Worm (Caenorhabditis elegans) whole organism, young adult: Measurements from ENCODE around the gene M03D4.4.
"Not testable (repeated sequence)": the region's sequence is repeated elsewhere in the genome, so short reads cannot be mapped to it uniquely, and the experiment has no call there.

Source experiments
- T07F8.4 ChIP-seq: sonication (generic microtip); optimal IDR thresholded peaks from 2 replicates; lab custom pipeline; 2016; ENCODE audit warnings: mild to moderate bottlenecking, missing genetic modification characterization, moderate library complexity, missing compliant biosample characterization
- Y53F4B.3 ChIP-seq: fragments of 200-800 bp; sonication (Bioruptor generic); IDR thresholded peaks from 2 replicates; pipeline ENCODE4 v1.3.6; 2022; ENCODE audit warnings: missing genetic modification reagents, missing genetic modification characterization, missing compliant biosample characterization
- ama-1 ChIP-seq, 3 experiments: fragments of 150-350 bp in 1 of 3; sonication (generic microtip) in 2 of 3; optimal IDR thresholded peaks; 2 replicates each; lab custom pipeline; 2014 to 2018; ENCODE audit warnings: missing biosample characterization in 2 of 3, missing genetic modification characterization in 2 of 3, missing genetic modification reagents in 2 of 3
- aptf-3 ChIP-seq: fragments of 200-800 bp; sonication (Bioruptor generic); IDR thresholded peaks from 2 replicates; pipeline ENCODE4 v1.3.6; 2022; ENCODE audit warnings: missing genetic modification characterization, missing compliant biosample characterization
- ekl-4 ChIP-seq: fragments of 200-800 bp; sonication (Bioruptor generic); IDR thresholded peaks from 2 replicates; pipeline ENCODE4 v1.3.6; 2022; ENCODE audit warnings: missing genetic modification reagents, missing genetic modification characterization, missing compliant biosample characterization
- him-1 ChIP-seq: sonication (generic microtip); optimal IDR thresholded peaks from 2 replicates; lab custom pipeline; 2016; ENCODE audit warnings: missing genotype, missing genetic modification reagents, missing genetic modification characterization, missing compliant biosample characterization
- hsf-1 ChIP-seq: fragments of 200-800 bp; sonication (Bioruptor generic); IDR thresholded peaks from 2 replicates; pipeline ENCODE4 v1.3.6; 2022; ENCODE audit warnings: missing genetic modification reagents, missing genetic modification characterization, missing compliant biosample characterization
- let-607 ChIP-seq, 2 experiments: fragments of 200-800 bp in 1 of 2; sonication (Bioruptor generic) in 1 of 2; sonication (generic microtip) in 1 of 2; optimal IDR thresholded peaks; 2 replicates each; lab custom pipeline; 2016 to 2018; ENCODE audit warnings: mild to moderate bottlenecking in 2 of 2, missing compliant biosample characterization in 2 of 2, missing genetic modification characterization in 2 of 2, moderate library complexity in 2 of 2, missing genotype in 1 of 2
- snpc-3.4 ChIP-seq: sonication (generic microtip); optimal IDR thresholded peaks from 2 replicates; lab custom pipeline; 2017; ENCODE audit warnings: missing genetic modification characterization, mild to moderate bottlenecking, missing compliant biosample characterization, antibody characterized with exemption, moderate library complexity, missing genotype, missing genetic modification reagents
- snpc-4 ChIP-seq, 5 experiments: fragments of 150-350 bp in 1 of 5; sonication (generic microtip) in 4 of 5; optimal IDR thresholded peaks; 2 replicates each; lab custom pipeline; 2014 to 2018; ENCODE audit warnings: missing genetic modification characterization in 5 of 5, missing biosample characterization in 3 of 5, antibody characterized with exemption in 2 of 5, mild to moderate bottlenecking in 2 of 5, missing compliant biosample characterization in 2 of 5, missing genotype in 2 of 5, moderate library complexity in 2 of 5, missing genetic modification reagents in 1 of 5
- unc-62 ChIP-seq: fragments of 150-350 bp; optimal IDR thresholded peaks from 2 replicates; lab custom pipeline; 2014; ENCODE audit warnings: missing biosample characterization, missing genetic modification reagents, missing genetic modification characterization
- zfh-2 ChIP-seq: fragments of 200-800 bp; sonication (Bioruptor generic); conservative IDR thresholded peaks from 2 replicates; pipeline ENCODE4 v1.3.6; 2022; ENCODE audit warnings: missing genetic modification reagents, missing genetic modification characterization, missing compliant biosample characterization

DNA sequence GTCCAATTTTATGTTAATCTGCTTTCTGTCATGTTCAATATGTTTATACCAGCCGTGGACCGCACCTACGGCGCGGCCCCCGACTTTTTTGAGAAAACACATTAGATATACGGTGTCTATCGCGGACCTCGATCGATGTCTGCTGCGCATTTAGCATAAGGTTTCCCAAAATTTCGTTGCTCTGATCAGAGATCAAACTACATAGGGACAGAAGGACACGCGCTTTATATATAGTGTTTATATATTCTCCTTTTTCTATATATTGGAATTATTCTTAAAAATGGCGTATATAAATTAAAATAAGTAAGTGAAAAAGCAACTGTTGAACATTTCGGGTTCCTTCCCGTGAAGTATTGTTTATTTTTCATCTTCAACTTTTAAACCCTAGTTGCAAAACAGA, 13.2 kb upstream of the M03D4.4 start:
- not testable (repeated sequence) for TF ChIP-seq snpc-3.4 (tag; lab: Kevin White, UChicago); Y53F4B.3; ekl-4 (GFP tag; lab: Robert Waterston, UW); unc-62; zfh-2 (GFP tag; lab: Robert Waterston, UW); ama-1 (optimal IDR thresholded peaks at IDR 0.05; lab: Kevin White, UChicago); ama-1 (GFP tag; optimal IDR thresholded peaks at IDR 0.05; lab: Kevin White, UChicago); aptf-3 (GFP tag; lab: Robert Waterston, UW); let-607 (tag; optimal IDR thresholded peaks at IDR 0.05; lab: Kevin White, UChicago); T07F8.4; hsf-1; him-1 (tag; lab: Kevin White, UChicago)
- peak; percentile 3 for TF ChIP-seq snpc-4 (GFP tag; optimal IDR thresholded peaks at IDR 0.05; lab: Kevin White, UChicago)
- TF ChIP-seq snpc-4 (tag; optimal IDR thresholded peaks at IDR 0.05; lab: Kevin White, UChicago): peak; percentile 62 to 93 (median 81)
